Fruit fly (Drosophila melanogaster): ENCODE data around the gene CG13728.

CG13728 gene

dm6 chr3L:17430957-17431585 is 48.5 kb upstream of the CG13728 start (continued):
- TF ChIP-seq CG15269 (tag; optimal IDR thresholded peaks at IDR 0.05) (peak; percentile 33), CG17361 (GFP tag; IDR thresholded peaks at IDR 0.05) (no peak), dimm (GFP tag; IDR thresholded peaks at IDR 0.05) (no peak), CG6175 (GFP tag; IDR thresholded peaks at IDR 0.05) (no peak), CkIIα-i1 (GFP tag; IDR thresholded peaks at IDR 0.05) (no peak), abd-A (tag; optimal IDR thresholded peaks at IDR 0.05) (no peak), Atf6 (GFP tag; IDR thresholded peaks at IDR 0.05) (no peak), ewg (GFP tag; optimal IDR thresholded peaks at IDR 0.05) (no peak), CG2678 (tag; optimal IDR thresholded peaks at IDR 0.05) (peak; percentile 15), CG10979 (tag; optimal IDR thresholded peaks at IDR 0.05) (no peak), CG6272 (GFP tag; IDR thresholded peaks at IDR 0.05) (no peak), kah (GFP tag; optimal IDR thresholded peaks at IDR 0.05) (no peak), CG13296 (GFP tag; optimal IDR thresholded peaks at IDR 0.05) (peak; percentile 11)

dm6 chr3L:17430390-17430789 is 47.9 kb upstream of the CG13728 start:
- TF ChIP-seq crol (GFP tag; IDR thresholded peaks at IDR 0.05): peak; percentile 81
- TF ChIP-seq Eip74EF (GFP tag; optimal IDR thresholded peaks at IDR 0.05): peak in 1 of 2 experiments; percentile 43
- TF ChIP-seq HLH4C (GFP tag; IDR thresholded peaks at IDR 0.05; ENCODE audit: partially characterized antibody): 0 out of 3 replicates have a peak, but pooled peaks have one; percentile 29
- TF ChIP-seq chinmo (GFP tag; IDR thresholded peaks at IDR 0.05; ENCODE audit: partially characterized antibody): peak; percentile 87; the same call in 3 of the 4 replicates
- peak; percentile 15 for TF ChIP-seq kni (GFP tag; optimal IDR thresholded peaks at IDR 0.05)
- peak; percentile 81 for TF ChIP-seq CG10543 (GFP tag; optimal IDR thresholded peaks at IDR 0.05)
- peak; percentile 73 for TF ChIP-seq CG13894 (tag; optimal IDR thresholded peaks at IDR 0.05)
- peak; percentile 21 for TF ChIP-seq ftz-f1 (GFP tag; optimal IDR thresholded peaks at IDR 0.05)
- TF ChIP-seq CG9437 (GFP tag; optimal IDR thresholded peaks at IDR 0.05): no peak
- TF ChIP-seq Hr78 (GFP tag; optimal IDR thresholded peaks at IDR 0.05): peak in 1 of 2 experiments; percentile 75
- no peak for TF ChIP-seq CG10431 (GFP tag; optimal IDR thresholded peaks at IDR 0.05)
- TF ChIP-seq mirr (GFP tag; optimal IDR thresholded peaks at IDR 0.05): peak; percentile 67
- TF ChIP-seq grn (GFP tag; optimal IDR thresholded peaks at IDR 0.05): peak; percentile 67
- TF ChIP-seq rib (GFP tag; IDR thresholded peaks at IDR 0.05): peak; percentile 43; the same call in 1 of the 2 replicates
- 0 out of 2 replicates have a peak, but pooled peaks have one; percentile 22 for TF ChIP-seq CG5953 (GFP tag; IDR thresholded peaks at IDR 0.05)
- TF ChIP-seq Pdp1 (GFP tag; optimal IDR thresholded peaks at IDR 0.05): peak in 1 of 2 experiments; percentile 4
- no peak for TF ChIP-seq CG8290 (GFP tag; optimal IDR thresholded peaks at IDR 0.05)
- TF ChIP-seq CG8290 (tag; optimal IDR thresholded peaks at IDR 0.05): peak in 1 of 2 experiments; percentile 70
- peak; percentile 18 for TF ChIP-seq Blimp-1 (GFP tag; optimal IDR thresholded peaks at IDR 0.05)
- peak; percentile 61 for TF ChIP-seq sd (tag; optimal IDR thresholded peaks at IDR 0.05)
- peak; percentile 48 for TF ChIP-seq Med (GFP tag)
- TF ChIP-seq Rfx (GFP tag; IDR thresholded peaks at IDR 0.05): peak; percentile 5; the same call in 1 of the 2 replicates
- no peak; the same call in 1 of the 2 replicates for TF ChIP-seq CG14014 (GFP tag; IDR thresholded peaks at IDR 0.05)
- TF ChIP-seq vvl (GFP tag; IDR thresholded peaks at IDR 0.05): peak; percentile 13; the same call in 1 of the 2 replicates
- 0 out of 2 replicates have a peak, but pooled peaks have one; percentile 9 for TF ChIP-seq CG16779 (GFP tag; IDR thresholded peaks at IDR 0.05)
- TF ChIP-seq Spps (tag; optimal IDR thresholded peaks at IDR 0.05): no peak
- peak; percentile 39 for TF ChIP-seq abd-A (tag; optimal IDR thresholded peaks at IDR 0.05)
- no peak for TF ChIP-seq BEAF-32 (GFP tag; optimal IDR thresholded peaks at IDR 0.05)
- TF ChIP-seq zen (tag; optimal IDR thresholded peaks at IDR 0.05): no peak
- 0 out of 2 replicates have a peak, but pooled peaks have one; percentile 10 for TF ChIP-seq CG32532 (GFP tag; IDR thresholded peaks at IDR 0.05)
- TF ChIP-seq CG11560 (tag; IDR thresholded peaks at IDR 0.05): no peak
- peak; percentile 8 for TF ChIP-seq BtbVII (GFP tag; optimal IDR thresholded peaks at IDR 0.05)
- TF ChIP-seq kay (GFP tag; optimal IDR thresholded peaks at IDR 0.05): peak; percentile 46
- TF ChIP-seq CG1233 (GFP tag; optimal IDR thresholded peaks at IDR 0.05): no peak
- peak; percentile 95 for TF ChIP-seq CG12769 (tag; optimal IDR thresholded peaks at IDR 0.05)

All from whole organism, embryonic.